Worm (Caenorhabditis elegans) whole organism, midembryonic: Measurements from ENCODE around the gene bcl-7.

Experiments used
- T22C8.4 ChIP-seq: fragments of 200-800 bp; sonication (Bioruptor generic); IDR thresholded peaks from 2 replicates; pipeline ENCODE4 v1.3.6; 2022; ENCODE audit warnings: missing genetic modification characterization, missing compliant biosample characterization
- cog-1 ChIP-seq: sonication (generic microtip); optimal IDR thresholded peaks from 2 replicates; lab custom pipeline; 2016; ENCODE audit warnings: missing genetic modification characterization, missing compliant biosample characterization
- flt-1 ChIP-seq: fragments of 200-800 bp; sonication (Bioruptor generic); IDR thresholded peaks from 2 replicates; pipeline ENCODE4 v1.3.6; 2022; ENCODE audit warnings: missing genetic modification characterization, missing compliant biosample characterization
- klf-2 ChIP-seq: fragments of 200-800 bp; sonication (Bioruptor generic); conservative IDR thresholded peaks from 2 replicates; pipeline ENCODE4 v1.3.6; 2022; ENCODE audit warnings: missing genetic modification reagents, missing genetic modification characterization, missing compliant biosample characterization
- med-1 ChIP-seq: sonication (generic microtip); optimal IDR thresholded peaks from 2 replicates; lab custom pipeline; 2017; ENCODE audit warnings: missing genetic modification characterization, mild to moderate bottlenecking, missing compliant biosample characterization, antibody characterized with exemption, missing genetic modification reagents; ENCODE audit not compliant: insufficient read depth
- ref-1 ChIP-seq: fragments of 200-800 bp; sonication (Bioruptor generic); conservative IDR thresholded peaks from 2 replicates; pipeline ENCODE4 v1.3.6; 2022; ENCODE audit warnings: missing genetic modification reagents, missing genetic modification characterization, missing compliant biosample characterization
- tab-1 ChIP-seq: fragments of 200-800 bp; sonication (Bioruptor generic); IDR thresholded peaks from 2 replicates; pipeline ENCODE4 v1.3.6; 2022; ENCODE audit warnings: missing genetic modification characterization, missing compliant biosample characterization
- ztf-23 ChIP-seq: fragments of 200-800 bp; sonication (Bioruptor generic); IDR thresholded peaks from 2 replicates; pipeline ENCODE4 v1.3.6; 2022; ENCODE audit warnings: missing genetic modification reagents, missing genetic modification characterization, missing compliant biosample characterization
- ztf-29 ChIP-seq: fragments of 200-800 bp; sonication (Bioruptor generic); IDR thresholded peaks from 2 replicates; pipeline ENCODE4 v1.3.6; 2022; ENCODE audit warnings: missing genetic modification reagents, missing genetic modification characterization, missing compliant biosample characterization

Gene bcl-7

DNA sequence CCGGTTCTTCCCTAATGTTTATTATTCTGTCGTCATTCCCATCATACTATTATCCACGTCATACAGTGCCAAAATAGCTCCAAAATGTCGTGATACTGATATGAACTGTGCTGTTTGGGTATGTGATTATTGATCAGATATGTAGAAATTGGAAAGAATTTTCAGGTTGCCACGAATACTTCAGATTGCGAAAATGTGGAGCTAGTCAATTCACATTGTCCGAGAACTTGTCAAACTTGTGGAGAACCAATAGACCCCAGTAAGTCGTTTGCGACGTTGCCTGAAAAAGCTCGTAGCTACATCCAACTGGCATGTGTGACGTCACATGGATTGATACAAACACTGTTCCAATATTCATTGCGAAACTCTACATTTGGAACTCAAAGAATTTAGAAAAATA is 41.4 kb upstream of the bcl-7 start:
- TF ChIP-seq ztf-29 (no peak), ztf-23 (GFP tag; lab: Robert Waterston, UW) (no peak), flt-1 (no peak), cog-1 (tag; lab: Kevin White, UChicago) (no peak), tab-1 (GFP tag; lab: Robert Waterston, UW) (no peak)

DNA sequence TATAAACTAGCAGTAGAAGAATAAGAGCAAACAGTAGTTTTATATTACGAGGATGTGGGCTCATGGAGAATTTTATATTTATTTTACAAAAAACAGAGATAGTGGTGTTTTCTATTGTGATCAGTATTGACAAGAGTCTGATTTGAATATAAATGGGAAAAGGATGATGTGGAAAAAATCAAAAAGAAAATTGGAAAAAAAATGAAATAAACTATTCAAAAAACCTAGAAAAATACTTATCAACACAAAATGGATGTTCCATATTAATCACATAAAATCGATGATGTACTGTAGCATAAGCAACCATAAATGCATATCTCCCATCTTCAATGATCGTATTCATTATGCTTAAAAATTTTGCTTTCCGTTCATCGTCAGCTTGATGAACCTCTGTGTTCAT is 39.0 kb upstream of the bcl-7 start, which contains the start of gene C28H8.7:
Gene C28H8.7, minus strand, starts transcription at position 101 of the 400 bp plus-strand sequence.
- TF ChIP-seq ref-1 (GFP tag; lab: Robert Waterston, UW) (no peak), ztf-29 (no peak), T22C8.4 (no peak), tab-1 (GFP tag; lab: Robert Waterston, UW) (no peak)

DNA sequence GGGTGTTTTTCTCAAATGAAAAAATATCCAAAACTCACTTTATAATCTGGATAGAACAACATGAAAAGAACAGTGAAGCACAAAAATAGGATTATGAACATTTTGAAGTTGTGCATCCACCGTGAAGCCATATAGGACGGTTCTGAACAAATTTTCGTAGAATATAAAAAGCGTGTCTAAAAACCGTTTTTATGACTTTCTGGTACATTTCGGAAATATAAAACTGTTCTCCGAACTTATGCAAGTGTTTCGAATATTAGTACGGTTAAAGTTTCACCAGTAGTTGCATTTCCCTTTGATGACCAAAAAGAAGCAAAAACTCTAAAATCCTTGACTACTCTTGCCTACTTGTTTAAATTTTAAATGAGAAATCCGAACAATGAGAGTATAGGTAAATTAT is 37.2 kb upstream of the bcl-7 start, which contains the start of gene C28H8.8:
Gene C28H8.8, minus strand, starts transcription at position 101 of the 400 bp plus-strand sequence.
- TF ChIP-seq flt-1 = no peak
- TF ChIP-seq ztf-23 (GFP tag; lab: Robert Waterston, UW) = no peak
- TF ChIP-seq ztf-29 = no peak
- TF ChIP-seq tab-1 (GFP tag; lab: Robert Waterston, UW) = no peak
- no peak for TF ChIP-seq cog-1 (tag; lab: Kevin White, UChicago)
- TF ChIP-seq med-1 = no peak
- no peak for TF ChIP-seq klf-2 (GFP tag; lab: Robert Waterston, UW)
- no peak for TF ChIP-seq T22C8.4
- TF ChIP-seq ref-1 (GFP tag; lab: Robert Waterston, UW) = no peak

DNA sequence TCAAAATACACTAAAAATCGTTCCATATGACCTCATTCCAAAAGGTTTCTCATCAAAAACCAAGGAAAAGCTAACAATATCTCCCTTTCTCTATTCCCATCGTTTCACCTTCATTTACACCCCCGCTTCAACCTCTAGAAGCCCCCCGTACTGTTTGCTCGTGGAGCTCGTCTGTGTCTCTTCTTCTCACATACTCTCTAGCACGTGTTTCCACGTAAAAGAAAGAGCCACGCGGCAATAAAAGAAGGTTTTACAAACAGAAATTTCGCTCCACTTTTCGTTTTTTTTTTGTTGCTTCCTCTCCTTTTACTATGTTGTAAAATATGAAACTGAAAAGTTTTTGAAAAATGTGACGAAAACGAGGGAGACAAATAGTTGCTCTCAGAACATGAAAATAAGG is 33.0 kb upstream of the bcl-7 start:
- no peak for TF ChIP-seq cog-1 (tag; lab: Kevin White, UChicago)
- TF ChIP-seq ztf-23 (GFP tag; lab: Robert Waterston, UW) = no peak

DNA sequence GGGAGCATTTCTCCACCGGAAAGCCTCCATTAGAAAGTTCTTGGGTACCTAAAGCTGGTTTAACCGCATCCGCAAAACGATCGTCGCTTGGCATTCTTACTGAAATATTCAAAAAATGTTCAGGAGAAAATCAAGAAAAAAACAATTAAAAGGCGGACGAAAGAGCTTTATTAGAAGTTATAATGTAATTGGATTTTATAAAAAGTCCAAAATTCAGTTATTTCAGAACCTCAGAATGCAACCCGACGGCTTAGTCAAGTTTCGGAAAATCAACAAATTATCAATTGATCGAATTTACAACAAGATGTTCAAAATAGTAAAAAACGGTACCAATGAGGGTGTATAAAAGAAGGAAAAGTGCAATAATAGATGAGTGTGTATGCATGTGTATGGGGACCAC is 30.0 kb upstream of the bcl-7 start, which contains the start of gene pxl-1:
Gene pxl-1, minus strand, starts transcription at position 101 of the 400 bp plus-strand sequence.
- TF ChIP-seq flt-1 = no peak
- TF ChIP-seq klf-2 (GFP tag; lab: Robert Waterston, UW) = no peak
- no peak for TF ChIP-seq ref-1 (GFP tag; lab: Robert Waterston, UW)
- TF ChIP-seq ztf-23 (GFP tag; lab: Robert Waterston, UW) = no peak

DNA sequence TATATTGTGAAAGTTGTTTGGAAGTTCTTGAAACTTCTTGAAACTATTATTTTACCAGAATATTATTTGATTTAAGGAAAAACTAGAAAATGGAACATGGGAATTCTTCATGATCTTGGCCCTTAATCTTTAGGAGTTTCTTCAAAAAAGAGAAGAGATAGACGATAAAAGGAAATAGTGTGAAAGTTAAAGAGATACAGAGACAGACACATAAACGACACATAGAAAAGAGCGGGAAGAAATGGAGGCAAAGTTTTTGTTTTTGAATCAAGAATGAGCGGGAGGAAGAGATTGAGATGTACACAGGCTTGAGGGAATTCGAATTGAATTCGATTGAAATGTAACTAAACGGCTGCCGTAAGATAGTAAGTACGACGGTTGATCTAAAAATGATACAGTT is 28.4 kb upstream of the bcl-7 start:
- TF ChIP-seq tab-1 (GFP tag; lab: Robert Waterston, UW) = no peak
- TF ChIP-seq ref-1 (GFP tag; lab: Robert Waterston, UW) = no peak
- no peak for TF ChIP-seq ztf-29
- no peak for TF ChIP-seq med-1

DNA sequence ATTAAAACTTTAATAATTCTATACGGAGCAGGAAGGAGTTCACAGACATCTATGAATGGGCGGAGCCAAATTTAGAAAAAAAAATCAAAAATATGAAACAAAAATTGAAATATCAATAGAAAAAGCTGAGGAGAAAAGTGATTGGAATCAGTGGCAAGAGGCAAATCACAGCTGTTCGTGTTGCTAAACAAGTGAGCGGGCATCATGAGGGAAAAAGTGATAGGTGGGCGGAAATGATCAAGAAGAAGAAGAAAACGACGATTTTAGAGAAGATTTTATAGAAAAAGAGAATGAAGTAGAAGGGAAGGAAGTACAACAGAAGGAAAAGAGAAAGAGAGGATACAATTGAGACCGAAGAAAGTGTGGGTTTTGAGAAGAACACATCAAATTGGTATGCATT is 27.3 kb upstream of the bcl-7 start:
- no peak for TF ChIP-seq ztf-23 (GFP tag; lab: Robert Waterston, UW)
- no peak for TF ChIP-seq tab-1 (GFP tag; lab: Robert Waterston, UW)
- no peak for TF ChIP-seq cog-1 (tag; lab: Kevin White, UChicago)
- TF ChIP-seq klf-2 (GFP tag; lab: Robert Waterston, UW) = no peak
- no peak for TF ChIP-seq ref-1 (GFP tag; lab: Robert Waterston, UW)
- TF ChIP-seq T22C8.4 = no peak
- no peak for TF ChIP-seq med-1
- no peak for TF ChIP-seq flt-1
- no peak for TF ChIP-seq ztf-29

DNA sequence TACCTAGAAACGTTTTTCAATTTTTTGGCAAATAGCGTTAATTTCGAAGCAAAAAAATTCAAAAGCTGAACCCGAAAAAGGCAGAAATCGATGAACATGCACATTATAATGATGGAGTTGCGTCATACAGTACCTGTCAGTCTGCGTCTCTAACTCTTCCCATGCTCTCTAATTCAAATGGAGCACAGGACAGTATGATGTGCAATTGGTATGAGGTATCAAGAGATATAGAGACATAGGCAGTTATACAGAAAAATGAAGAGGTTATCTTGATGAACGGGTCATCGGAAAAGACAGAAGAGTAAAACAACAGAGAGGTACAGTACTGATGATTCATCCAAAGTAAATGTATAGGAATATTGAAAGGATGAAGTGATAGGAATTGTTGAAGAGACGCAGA is 25.2 kb upstream of the bcl-7 start:
- no peak for TF ChIP-seq ztf-23 (GFP tag; lab: Robert Waterston, UW)
- TF ChIP-seq T22C8.4 = no peak
- no peak for TF ChIP-seq flt-1
- TF ChIP-seq cog-1 (tag; lab: Kevin White, UChicago) = no peak
- TF ChIP-seq tab-1 (GFP tag; lab: Robert Waterston, UW) = no peak
- no peak for TF ChIP-seq ztf-29
- no peak for TF ChIP-seq ref-1 (GFP tag; lab: Robert Waterston, UW)
- no peak for TF ChIP-seq klf-2 (GFP tag; lab: Robert Waterston, UW)

DNA sequence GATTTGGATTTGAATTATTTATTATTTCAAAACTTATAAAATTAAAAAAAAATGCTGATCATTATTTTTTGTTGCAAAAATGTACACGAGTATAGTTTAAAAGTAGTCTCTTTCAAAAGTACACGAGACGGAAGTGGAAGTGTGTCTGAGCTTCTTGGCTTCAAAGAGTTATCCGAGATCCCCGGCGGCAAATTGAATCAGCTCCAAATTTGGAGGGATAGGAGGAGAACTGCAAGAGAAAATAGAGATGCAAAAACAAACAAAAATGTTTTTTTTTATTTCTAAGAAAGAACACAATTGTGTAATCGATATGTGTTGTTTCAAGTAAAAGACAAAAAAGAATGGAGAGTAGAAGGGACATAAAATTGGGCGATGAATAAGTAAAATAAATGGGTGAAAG is 23.3 kb upstream of the bcl-7 start:
- TF ChIP-seq klf-2 (GFP tag; lab: Robert Waterston, UW) = no peak
- no peak for TF ChIP-seq med-1
- no peak for TF ChIP-seq flt-1
- no peak for TF ChIP-seq T22C8.4
- TF ChIP-seq tab-1 (GFP tag; lab: Robert Waterston, UW) = no peak
- no peak for TF ChIP-seq ztf-23 (GFP tag; lab: Robert Waterston, UW)
- no peak for TF ChIP-seq ztf-29
- no peak for TF ChIP-seq ref-1 (GFP tag; lab: Robert Waterston, UW)
- TF ChIP-seq cog-1 (tag; lab: Kevin White, UChicago) = no peak

DNA sequence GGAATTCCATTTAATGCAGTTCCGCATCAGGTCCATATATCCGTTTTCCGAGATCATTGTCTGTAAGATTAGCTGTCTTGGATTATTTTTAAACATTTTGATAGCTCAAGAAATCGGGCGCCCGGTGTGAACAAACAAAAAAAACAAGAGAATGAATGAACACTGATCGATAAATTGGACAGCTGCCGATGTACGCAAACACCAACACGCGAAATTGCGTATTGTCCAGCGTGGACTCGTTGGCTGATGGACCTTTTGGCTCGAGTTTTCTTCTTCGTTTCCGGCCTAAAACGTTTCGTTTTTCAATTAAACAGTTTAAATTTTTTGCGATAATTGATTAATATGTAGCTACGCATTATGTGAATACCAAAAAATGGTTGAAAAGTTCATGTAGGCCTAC is 19.8 kb upstream of the bcl-7 start, which contains the start of gene dpff-1:
Gene dpff-1, minus strand, starts transcription at position 288 of the 400 bp plus-strand sequence.
- TF ChIP-seq T22C8.4 (peak; percentile 80), cog-1 (tag; lab: Kevin White, UChicago) (no peak)

DNA sequence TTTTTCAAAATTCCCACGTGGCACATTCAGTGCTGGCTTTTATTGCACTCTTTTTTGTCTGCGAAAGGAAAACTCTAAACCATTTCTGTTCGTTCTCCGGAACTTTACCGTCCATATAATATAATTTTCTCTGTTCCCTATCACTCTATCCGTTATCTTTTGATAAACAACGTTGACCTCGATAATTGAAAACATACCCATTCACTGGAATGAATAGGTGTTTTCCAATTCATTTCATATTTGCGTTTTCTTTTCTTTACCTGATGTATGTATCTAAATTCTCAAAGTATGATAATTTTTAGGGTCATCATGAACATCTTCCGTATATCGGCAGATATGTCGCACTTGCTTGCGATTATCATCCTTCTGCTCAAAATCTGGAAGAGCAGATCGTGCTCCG is 19.1 kb upstream of the bcl-7 start, which contains the start of gene erd-2.2:
Gene erd-2.2, plus strand, starts transcription at position 301 of the 400 bp plus-strand sequence.
- TF ChIP-seq med-1 (no peak), ztf-29 (no peak), ref-1 (GFP tag; lab: Robert Waterston, UW) (no peak), klf-2 (GFP tag; lab: Robert Waterston, UW) (no peak), tab-1 (GFP tag; lab: Robert Waterston, UW) (no peak), flt-1 (no peak), ztf-23 (GFP tag; lab: Robert Waterston, UW) (no peak)
